Worm (Caenorhabditis elegans) whole organism, late embryonic: ENCODE measurements around the gene C50F4.9.

Experiments
- C08G9.2 ChIP-seq: sonication (generic microtip); optimal IDR thresholded peaks from 2 replicates; lab custom pipeline; 2016; ENCODE audit warnings: mild to moderate bottlenecking, missing genetic modification characterization, moderate library complexity, missing compliant biosample characterization
- F13H6.1 ChIP-seq: sonication (generic microtip); optimal IDR thresholded peaks from 2 replicates; lab custom pipeline; 2016; ENCODE audit warnings: missing genetic modification characterization, missing compliant biosample characterization
- K02D7.2 ChIP-seq: sonication (generic microtip); optimal IDR thresholded peaks from 2 replicates; lab custom pipeline; 2017; ENCODE audit warnings: mild to moderate bottlenecking, missing genetic modification characterization, missing compliant biosample characterization
- T23F11.4 ChIP-seq: fragments of 200-800 bp; sonication (Bioruptor generic); optimal IDR thresholded peaks from 2 replicates; lab custom pipeline; 2018; ENCODE audit warnings: mild to moderate bottlenecking, missing genetic modification characterization, missing compliant biosample characterization
- ceh-14 ChIP-seq: sonication (generic microtip); optimal IDR thresholded peaks from 2 replicates; lab custom pipeline; 2016; ENCODE audit warnings: missing genotype, missing genetic modification characterization, missing compliant biosample characterization
- ceh-18 ChIP-seq: sonication (generic microtip); optimal IDR thresholded peaks from 2 replicates; lab custom pipeline; 2016; ENCODE audit warnings: missing genetic modification characterization, missing compliant biosample characterization
- ceh-19 ChIP-seq: fragments of 200-800 bp; sonication (Bioruptor generic); optimal IDR thresholded peaks from 2 replicates; lab custom pipeline; 2018; ENCODE audit warnings: mild to moderate bottlenecking, missing genetic modification characterization, missing compliant biosample characterization
- ceh-2 ChIP-seq: sonication (generic microtip); optimal IDR thresholded peaks from 2 replicates; lab custom pipeline; 2016; ENCODE audit warnings: missing genotype, missing genetic modification characterization, missing compliant biosample characterization
- ceh-31 ChIP-seq: sonication (generic microtip); optimal IDR thresholded peaks from 2 replicates; lab custom pipeline; 2016; ENCODE audit warnings: missing genetic modification characterization, missing compliant biosample characterization
- ceh-34 ChIP-seq: sonication (generic microtip); optimal IDR thresholded peaks from 2 replicates; lab custom pipeline; 2016; ENCODE audit warnings: mild to moderate bottlenecking, missing genetic modification characterization, missing compliant biosample characterization
- ceh-48 ChIP-seq: sonication (generic microtip); optimal IDR thresholded peaks from 2 replicates; lab custom pipeline; 2016; ENCODE audit warnings: missing genetic modification characterization, inconsistent platforms, missing compliant biosample characterization
- ceh-9 ChIP-seq: sonication (generic microtip); optimal IDR thresholded peaks from 2 replicates; lab custom pipeline; 2016; ENCODE audit warnings: mild to moderate bottlenecking, missing genetic modification characterization, inconsistent platforms, missing compliant biosample characterization
- che-1 ChIP-seq: sonication (generic microtip); optimal IDR thresholded peaks from 2 replicates; lab custom pipeline; 2016; ENCODE audit warnings: mild to moderate bottlenecking, missing genetic modification characterization, missing compliant biosample characterization
- elt-2 ChIP-seq: sonication (generic microtip); optimal IDR thresholded peaks from 2 replicates; lab custom pipeline; 2016; ENCODE audit warnings: missing genetic modification reagents, missing genetic modification characterization, missing compliant biosample characterization
- ets-4 ChIP-seq: sonication (generic microtip); optimal IDR thresholded peaks from 2 replicates; lab custom pipeline; 2016; ENCODE audit warnings: missing genetic modification characterization, missing compliant biosample characterization
- fax-1 ChIP-seq: sonication (generic microtip); optimal IDR thresholded peaks from 2 replicates; lab custom pipeline; 2016; ENCODE audit warnings: missing genotype, missing genetic modification characterization, missing compliant biosample characterization
- fkh-10 ChIP-seq: fragments of 150-350 bp; optimal IDR thresholded peaks from 2 replicates; lab custom pipeline; 2014; ENCODE audit warnings: missing biosample characterization, missing genetic modification reagents, missing genetic modification characterization
- gmeb-2 ChIP-seq: sonication (generic microtip); optimal IDR thresholded peaks from 2 replicates; lab custom pipeline; 2016; ENCODE audit warnings: missing genetic modification characterization, inconsistent platforms, missing compliant biosample characterization
- hlh-30 ChIP-seq: sonication (generic microtip); optimal IDR thresholded peaks from 2 replicates; lab custom pipeline; 2017; ENCODE audit warnings: antibody characterized with exemption, missing genetic modification characterization, missing compliant biosample characterization; ENCODE audit not compliant: insufficient read depth
- lim-6 ChIP-seq: sonication (generic microtip); optimal IDR thresholded peaks from 2 replicates; lab custom pipeline; 2016; ENCODE audit warnings: missing genetic modification characterization, missing compliant biosample characterization
- nfya-1 ChIP-seq: sonication (generic microtip); optimal IDR thresholded peaks from 2 replicates; lab custom pipeline; 2017; ENCODE audit warnings: missing genetic modification characterization, mild to moderate bottlenecking, missing compliant biosample characterization, antibody characterized with exemption, moderate library complexity
- nhr-11 ChIP-seq: fragments of 150-350 bp; optimal IDR thresholded peaks from 2 replicates; lab custom pipeline; 2014; ENCODE audit warnings: missing biosample characterization, missing genetic modification characterization
- npax-4 ChIP-seq: sonication (generic microtip); optimal IDR thresholded peaks from 2 replicates; lab custom pipeline; 2016; ENCODE audit warnings: missing genetic modification characterization, missing compliant biosample characterization
- pat-9 ChIP-seq: fragments of 200-800 bp; sonication (Bioruptor generic); optimal IDR thresholded peaks from 2 replicates; lab custom pipeline; 2018; ENCODE audit warnings: mild to moderate bottlenecking, missing genetic modification characterization, moderate library complexity, missing compliant biosample characterization
- pqm-1 ChIP-seq: sonication (generic microtip); optimal IDR thresholded peaks from 2 replicates; lab custom pipeline; 2016; ENCODE audit warnings: missing genetic modification characterization, missing compliant biosample characterization
- pros-1 ChIP-seq: fragments of 150-350 bp; optimal IDR thresholded peaks from 2 replicates; lab custom pipeline; 2014; ENCODE audit warnings: missing biosample characterization, missing genetic modification reagents, missing genetic modification characterization
- ref-2 ChIP-seq: sonication (generic microtip); optimal IDR thresholded peaks from 2 replicates; lab custom pipeline; 2016; ENCODE audit warnings: missing genetic modification characterization, missing compliant biosample characterization
- rnt-1 ChIP-seq: sonication (generic microtip); optimal IDR thresholded peaks from 2 replicates; lab custom pipeline; 2016; ENCODE audit warnings: missing genetic modification characterization, missing compliant biosample characterization
- sdc-2 ChIP-seq: sonication (generic microtip); optimal IDR thresholded peaks from 2 replicates; lab custom pipeline; 2016; ENCODE audit warnings: missing genotype, missing genetic modification characterization, missing compliant biosample characterization
- sox-4 ChIP-seq: sonication (generic microtip); optimal IDR thresholded peaks from 2 replicates; lab custom pipeline; 2017; ENCODE audit warnings: mild to moderate bottlenecking, missing genetic modification characterization, inconsistent platforms, missing compliant biosample characterization
- tbx-2 ChIP-seq: sonication (generic microtip); optimal IDR thresholded peaks from 2 replicates; lab custom pipeline; 2016; ENCODE audit warnings: missing genetic modification characterization, missing compliant biosample characterization
- tbx-7 ChIP-seq: sonication (generic microtip); optimal IDR thresholded peaks from 2 replicates; lab custom pipeline; 2016; ENCODE audit warnings: missing genotype, missing genetic modification characterization, missing compliant biosample characterization
- unc-42 ChIP-seq: sonication (generic microtip); optimal IDR thresholded peaks from 2 replicates; lab custom pipeline; 2016; ENCODE audit warnings: missing genotype, missing genetic modification characterization, missing compliant biosample characterization
- unc-55 ChIP-seq: sonication (generic microtip); optimal IDR thresholded peaks from 2 replicates; lab custom pipeline; 2017; ENCODE audit warnings: missing biosample characterization, missing genetic modification reagents, missing genetic modification characterization
- unc-86 ChIP-seq: sonication (generic microtip); optimal IDR thresholded peaks from 2 replicates; lab custom pipeline; 2016; ENCODE audit warnings: missing genetic modification characterization, missing compliant biosample characterization
- ztf-16 ChIP-seq: sonication (generic microtip); optimal IDR thresholded peaks from 2 replicates; lab custom pipeline; 2017; ENCODE audit warnings: missing genetic modification characterization, missing compliant biosample characterization

Gene C50F4.9

ce11 chrV:9563585-9563984 lies 39.6 kb upstream of the C50F4.9 start:
- TF ChIP-seq ceh-9 (tag; lab: Kevin White, UChicago) (no peak), fkh-10 (no peak), T23F11.4 (GFP tag; lab: Kevin White, UChicago) (no peak), lim-6 (no peak), pat-9 (tag; lab: Kevin White, UChicago) (no peak), unc-55 (GFP tag; lab: Kevin White, UChicago) (no peak), ceh-18 (tag; lab: Kevin White, UChicago) (no peak), gmeb-2 (tag; lab: Kevin White, UChicago) (no peak), ref-2 (tag; lab: Kevin White, UChicago) (no peak)

ce11 chrV:9561624-9562179 lies 37.7 kb upstream of the C50F4.9 start, which contains the start of gene rgef-1:
TSS of gene rgef-1 (minus strand) at chrV:9561674.
- TF ChIP-seq ceh-19, result peak; percentile 44
- peak; percentile 76 for TF ChIP-seq ceh-14 (tag; lab: Kevin White, UChicago)
- TF ChIP-seq C08G9.2, result peak; percentile 33
- TF ChIP-seq unc-42, result peak; percentile 87
- no peak for TF ChIP-seq nhr-11 (tag; lab: Kevin White, UChicago)
- TF ChIP-seq pros-1 (tag; lab: Kevin White, UChicago), result peak; percentile 17
- peak; percentile 59 for TF ChIP-seq tbx-2 (tag; lab: Kevin White, UChicago)
- no peak for TF ChIP-seq sox-4 (tag; lab: Kevin White, UChicago)
- peak; percentile 47 for TF ChIP-seq nfya-1 (tag; lab: Kevin White, UChicago)
- peak; percentile 89 for TF ChIP-seq ceh-48 (tag; lab: Kevin White, UChicago)
- peak; percentile 37 for TF ChIP-seq ceh-34 (tag; lab: Kevin White, UChicago)
- peak; percentile 20 for TF ChIP-seq ref-2 (tag; lab: Kevin White, UChicago)
- TF ChIP-seq ceh-18 (tag; lab: Kevin White, UChicago), result peak; percentile 44
- TF ChIP-seq rnt-1 (tag; lab: Kevin White, UChicago), result no peak
- TF ChIP-seq ceh-31 (tag; lab: Kevin White, UChicago), result peak; percentile 85
- TF ChIP-seq, all 69 proteins: peak for 12

ce11 chrV:9556668-9557067 lies 32.7 kb upstream of the C50F4.9 start:
- TF ChIP-seq F13H6.1 (tag; lab: Kevin White, UChicago) (no peak), ceh-2 (tag; lab: Kevin White, UChicago) (no peak), sdc-2 (tag; lab: Kevin White, UChicago) (no peak), che-1 (no peak), tbx-7 (tag; lab: Kevin White, UChicago) (no peak), K02D7.2 (tag; lab: Kevin White, UChicago) (no peak), ceh-34 (tag; lab: Kevin White, UChicago) (no peak), npax-4 (tag; lab: Kevin White, UChicago) (no peak), elt-2 (no peak), hlh-30 (tag; lab: Kevin White, UChicago) (no peak), pqm-1 (no peak), fax-1 (tag; lab: Kevin White, UChicago) (no peak), unc-86 (tag; lab: Kevin White, UChicago) (no peak), ets-4 (tag; lab: Kevin White, UChicago) (no peak)
- TF ChIP-seq, all 69 proteins: peak for 0

ce11 chrV:9550313-9550712 lies 26.3 kb upstream of the C50F4.9 start, which contains the start of gene ehbp-1:
TSS of gene ehbp-1 (plus strand) at chrV:9550644.
- TF ChIP-seq C08G9.2 (no peak), unc-55 (GFP tag; lab: Kevin White, UChicago) (no peak), ceh-48 (tag; lab: Kevin White, UChicago) (no peak), ceh-31 (tag; lab: Kevin White, UChicago) (peak; percentile 22), ztf-16 (tag; lab: Kevin White, UChicago) (no peak), unc-42 (peak; percentile 88)
